Worm (Caenorhabditis elegans) whole organism, L4 larva: ENCODE data around the gene K03A11.6.

Experiments
- Y48G9A.11 ChIP-seq: fragments of 200-800 bp; sonication (Bioruptor generic); IDR thresholded peaks from 2 replicates; pipeline ENCODE4 v1.3.6; 2022; ENCODE audit warnings: missing genetic modification reagents, missing genetic modification characterization, missing compliant biosample characterization
- ama-1 ChIP-seq: fragments of 150-350 bp; optimal IDR thresholded peaks from 2 replicates; lab custom pipeline; 2014; ENCODE audit warnings: inconsistent platforms, mixed read lengths
- ctbp-1 ChIP-seq: fragments of 200-800 bp; sonication (Bioruptor generic); IDR thresholded peaks from 2 replicates; pipeline ENCODE4 v1.3.6; 2022; ENCODE audit warnings: missing genetic modification reagents, missing genetic modification characterization, missing compliant biosample characterization
- daf-12 ChIP-seq: fragments of 150-350 bp; optimal IDR thresholded peaks from 2 replicates; lab custom pipeline; 2014; ENCODE audit warnings: missing biosample characterization, missing genetic modification reagents, missing genetic modification characterization
- jun-1 ChIP-seq: fragments of 150-350 bp; optimal IDR thresholded peaks from 2 replicates; lab custom pipeline; 2014; ENCODE audit warnings: missing biosample characterization, missing genetic modification reagents, missing genetic modification characterization
- lin-29 ChIP-seq: fragments of 200-800 bp; sonication (Bioruptor generic); IDR thresholded peaks from 2 replicates; pipeline ENCODE4 v1.3.6; 2022; ENCODE audit warnings: missing genetic modification reagents, missing genetic modification characterization, missing compliant biosample characterization
- lin-39 ChIP-seq: fragments of 150-350 bp; optimal IDR thresholded peaks from 2 replicates; lab custom pipeline; 2014; ENCODE audit warnings: missing biosample characterization, missing genetic modification reagents, missing genetic modification characterization
- madf-9 ChIP-seq: fragments of 200-800 bp; sonication (Bioruptor generic); conservative IDR thresholded peaks from 2 replicates; pipeline ENCODE4 v1.3.6; 2022; ENCODE audit warnings: missing genetic modification reagents, missing genetic modification characterization, missing compliant biosample characterization
- mdl-1 ChIP-seq, 2 experiments: fragments of 150-350 bp in 1 of 2; sonication (generic microtip) in 1 of 2; optimal IDR thresholded peaks; 2 replicates each; lab custom pipeline; 2014 to 2017; ENCODE audit warnings: missing biosample characterization in 2 of 2, missing genetic modification characterization in 2 of 2
- nhr-11 ChIP-seq: fragments of 150-350 bp; optimal IDR thresholded peaks from 2 replicates; lab custom pipeline; 2014; ENCODE audit warnings: missing biosample characterization, missing genetic modification characterization
- nhr-42 ChIP-seq: fragments of 200-800 bp; sonication (Bioruptor generic); IDR thresholded peaks from 2 replicates; pipeline ENCODE4 v1.3.6; 2022; ENCODE audit warnings: missing genetic modification characterization, missing compliant biosample characterization
- pha-4 ChIP-seq, 2 experiments: fragments of 150-350 bp in 1 of 2; fragments of 200-800 bp in 1 of 2; sonication (Bioruptor generic) in 1 of 2; IDR thresholded peaks in 1 of 2; optimal IDR thresholded peaks in 1 of 2; 2 replicates each; pipeline versions ENCODE4 v1.3.6 to Lab custom; 2014 to 2022; ENCODE audit warnings: missing genetic modification characterization in 2 of 2, missing genetic modification reagents in 2 of 2, missing biosample characterization in 1 of 2, missing compliant biosample characterization in 1 of 2
- pqm-1 ChIP-seq: sonication (generic microtip); optimal IDR thresholded peaks from 2 replicates; lab custom pipeline; 2017; ENCODE audit warnings: missing biosample characterization, missing genetic modification characterization
- unc-39 ChIP-seq: sonication (generic microtip); optimal IDR thresholded peaks from 2 replicates; lab custom pipeline; 2017; ENCODE audit warnings: missing biosample characterization, missing genetic modification characterization

DNA sequence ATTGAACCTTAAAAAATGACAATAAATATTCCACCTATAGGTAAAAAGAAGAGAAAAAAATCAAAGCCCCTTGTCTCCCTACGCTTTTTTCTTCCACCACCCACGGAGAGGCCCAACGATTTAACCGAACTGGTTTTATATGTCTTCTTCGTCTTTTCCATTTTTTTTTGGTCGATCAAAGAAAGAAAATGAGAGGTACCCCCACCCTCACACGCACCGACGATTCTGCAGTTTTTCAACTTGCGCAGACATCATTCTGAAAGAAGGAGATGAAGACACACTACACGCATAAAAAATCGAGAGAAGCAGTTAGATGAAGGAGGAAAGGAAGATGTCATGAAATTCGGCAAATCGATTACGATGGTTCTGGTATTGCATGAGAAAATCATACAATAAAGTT is 41.3 kb upstream of the K03A11.6 start:
- TF ChIP-seq mdl-1 (tag; optimal IDR thresholded peaks at IDR 0.05; lab: Kevin White, UChicago) (no peak), ctbp-1 (no peak), lin-39 (tag; lab: Kevin White, UChicago) (no peak), lin-29 (GFP tag; lab: Robert Waterston, UW) (no peak), unc-39 (tag; lab: Kevin White, UChicago) (no peak), ama-1 (no peak), pha-4 (GFP tag; IDR thresholded peaks at IDR 0.05; lab: Robert Waterston, UW) (no peak), pha-4 (tag; optimal IDR thresholded peaks at IDR 0.05; lab: Kevin White, UChicago) (no peak), jun-1 (tag; lab: Kevin White, UChicago) (no peak), pqm-1 (no peak), Y48G9A.11 (no peak), nhr-42 (GFP tag; lab: Robert Waterston, UW) (no peak), madf-9 (no peak), nhr-11 (tag; lab: Kevin White, UChicago) (no peak), daf-12 (no peak)
